Fruit fly (Drosophila melanogaster): ENCODE data around the gene shep.

The shep gene

DNA sequence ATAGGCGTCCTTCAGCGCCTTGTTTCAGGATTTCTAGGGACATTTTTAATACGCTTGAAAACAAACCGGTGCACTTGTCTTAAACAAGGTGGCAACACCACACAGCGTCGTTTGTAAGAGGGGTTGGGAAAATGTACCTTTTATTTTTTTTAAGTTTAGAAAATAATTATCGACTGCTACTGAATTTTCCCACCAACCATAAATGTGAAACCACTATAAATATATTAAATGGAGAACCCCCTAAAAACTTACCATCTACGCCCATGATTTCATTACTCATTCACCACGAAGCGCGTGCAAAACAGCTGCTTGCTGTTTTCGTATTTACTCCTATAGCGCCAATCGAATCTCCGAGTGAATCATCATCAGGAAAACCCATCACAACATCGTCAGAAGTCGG, 138.4 kb downstream of the shep start, which contains the start of the genes Tcs5 and CHMP2B (continued):
- TF ChIP-seq HmgZ (tag; optimal IDR thresholded peaks at IDR 0.05) (peak; percentile 100), CG12299 (tag; optimal IDR thresholded peaks at IDR 0.05) (peak; percentile 99), CG10959 (GFP tag; IDR thresholded peaks at IDR 0.05) (peak; percentile 100), Xbp1 (GFP tag; optimal IDR thresholded peaks at IDR 0.05) (peak; percentile 100), Asciz (GFP tag; optimal IDR thresholded peaks at IDR 0.05) (peak; percentile 99), Ptx1 (GFP tag; IDR thresholded peaks at IDR 0.05) (peak; percentile 100), slbo (GFP tag; IDR thresholded peaks at IDR 0.05) (peak; percentile 100), CG11560 (tag; IDR thresholded peaks at IDR 0.05) (peak; percentile 97), Xrp1 (GFP tag; IDR thresholded peaks at IDR 0.05) (peak; percentile 100), pzg (GFP tag; optimal IDR thresholded peaks at IDR 0.05) (peak; percentile 73), CG34376 (GFP tag; optimal IDR thresholded peaks at IDR 0.05) (peak; percentile 99), ac (GFP tag; optimal IDR thresholded peaks at IDR 0.05) (peak; percentile 99), CG1602 (GFP tag; optimal IDR thresholded peaks at IDR 0.05) (peak; percentile 100), CG42726 (GFP tag; IDR thresholded peaks at IDR 0.05; ENCODE audit: partially characterized antibody) (peak; percentile 44; the same call in 1 of the 2 replicates), lola (GFP tag; optimal IDR thresholded peaks at IDR 0.05) (peak in 1 of 3 experiments; percentile 100), bigmax (GFP tag; optimal IDR thresholded peaks at IDR 0.05) (peak; percentile 88), CG11504 (tag; optimal IDR thresholded peaks at IDR 0.05) (peak; percentile 99), sna (GFP tag; IDR thresholded peaks at IDR 0.05; ENCODE audit: partially characterized antibody) (0 out of 2 replicates have a peak, but pooled peaks have one; percentile 42), GATAe (GFP tag; conservative IDR thresholded peaks at IDR 0.05) (peak; percentile 100), scrt (GFP tag; optimal IDR thresholded peaks at IDR 0.05) (peak; percentile 98), Doc2 (GFP tag; IDR thresholded peaks at IDR 0.05) (peak; percentile 100), Pdp1 (GFP tag; optimal IDR thresholded peaks at IDR 0.05) (peak; percentile 99 to 100), stc (GFP tag; IDR thresholded peaks at IDR 0.05) (peak; percentile 100), nom (GFP tag; optimal IDR thresholded peaks at IDR 0.05) (peak; percentile 99), exex (tag; optimal IDR thresholded peaks at IDR 0.05) (peak; percentile 97), CG4854 (GFP tag; optimal IDR thresholded peaks at IDR 0.05) (peak; percentile 100), CG17829 (tag; optimal IDR thresholded peaks at IDR 0.05) (peak; percentile 99), nerfin-2 (GFP tag; IDR thresholded peaks at IDR 0.05; ENCODE audit: partially characterized antibody) (peak; percentile 16; the same call in 1 of the 2 replicates), CHES-1-like (GFP tag; optimal IDR thresholded peaks at IDR 0.05) (peak; percentile 99), Abd-B (GFP tag; optimal IDR thresholded peaks at IDR 0.05) (peak; percentile 100), NC2β (GFP tag; optimal IDR thresholded peaks at IDR 0.05) (peak; percentile 99), danr (GFP tag; IDR thresholded peaks at IDR 0.05) (peak; percentile 100), HLH4C (GFP tag; IDR thresholded peaks at IDR 0.05; ENCODE audit: partially characterized antibody) (no peak), gce (GFP tag; IDR thresholded peaks at IDR 0.05) (peak; percentile 100), CG14050 (GFP tag; IDR thresholded peaks at IDR 0.05) (peak; percentile 100), sens-2 (GFP tag; IDR thresholded peaks at IDR 0.05) (peak; percentile 100), Chrac-16 (GFP tag; optimal IDR thresholded peaks at IDR 0.05) (peak; percentile 100), en (GFP tag; optimal IDR thresholded peaks at IDR 0.05) (peak; percentile 99), Ravus (GFP tag; IDR thresholded peaks at IDR 0.05) (peak; percentile 100), Dll (GFP tag; IDR thresholded peaks at IDR 0.05; ENCODE audit: partially characterized antibody) (peak; percentile 52; the same call in 2 of the 4 replicates), CG18011 (GFP tag; optimal IDR thresholded peaks at IDR 0.05) (peak; percentile 94), crol (GFP tag; IDR thresholded peaks at IDR 0.05) (peak; percentile 94), caup (GFP tag; optimal IDR thresholded peaks at IDR 0.05; ENCODE audit: severe bottlenecking) (peak; percentile 100), CG16863 (GFP tag; optimal IDR thresholded peaks at IDR 0.05) (peak; percentile 99), CG10462 (GFP tag; optimal IDR thresholded peaks at IDR 0.05) (peak; percentile 100), chif (GFP tag; optimal IDR thresholded peaks at IDR 0.05) (peak; percentile 100), CG10565 (GFP tag; optimal IDR thresholded peaks at IDR 0.05) (peak; percentile 98), yki (optimal IDR thresholded peaks at IDR 0.05) (no peak), maf-S (GFP tag; optimal IDR thresholded peaks at IDR 0.05) (peak; percentile 100), bcd (GFP tag; optimal IDR thresholded peaks at IDR 0.05) (peak; percentile 100)

Measured in whole organism, embryonic.